Worm (Caenorhabditis elegans): ENCODE results near the gene clec-55.
A peak's percentile ranks its signal among the peaks of the same experiment; 100 is the strongest.

The clec-55 gene

ce11 chrV:14449397-14449796 lies 29.7 kb upstream of the clec-55 start, which contains the start of gene F23B12.7:
Gene F23B12.7, plus strand, starts transcription at chrV:14449697.
- TF ChIP-seq ceh-43 (GFP tag; optimal IDR thresholded peaks at IDR 0.05) (no peak), flh-1 (GFP tag; optimal IDR thresholded peaks at IDR 0.05) (no peak), pha-4 (tag; optimal IDR thresholded peaks at IDR 0.05) (no peak), tbx-8 (GFP tag; optimal IDR thresholded peaks at IDR 0.05) (no peak), nhr-12 (tag; optimal IDR thresholded peaks at IDR 0.05) (no peak), M03D4.4 (tag; optimal IDR thresholded peaks at IDR 0.05) (no peak), nhr-76 (tag; optimal IDR thresholded peaks at IDR 0.05) (no peak), cnd-1 (tag; optimal IDR thresholded peaks at IDR 0.05) (no peak), lin-13 (tag; optimal IDR thresholded peaks at IDR 0.05) (no peak), unc-39 (tag; optimal IDR thresholded peaks at IDR 0.05) (no peak), drap-1 (GFP tag; optimal IDR thresholded peaks at IDR 0.05) (no peak), ztf-11 (tag; optimal IDR thresholded peaks at IDR 0.05) (no peak), hlh-1 (tag; optimal IDR thresholded peaks at IDR 0.05) (no peak), mab-5 (tag; optimal IDR thresholded peaks at IDR 0.05) (no peak), elt-3 (tag; optimal IDR thresholded peaks at IDR 0.05) (no peak), sem-2 (GFP tag; optimal IDR thresholded peaks at IDR 0.05) (no peak), mep-1 (tag; optimal IDR thresholded peaks at IDR 0.05) (no peak), ceh-39 (tag; optimal IDR thresholded peaks at IDR 0.05) (no peak), lsy-2 (tag; optimal IDR thresholded peaks at IDR 0.05) (no peak), ham-2 (GFP tag; optimal IDR thresholded peaks at IDR 0.05) (no peak)

- no peak for TF ChIP-seq hlh-1 (tag; optimal IDR thresholded peaks at IDR 0.05)
- TF ChIP-seq lin-13 (tag; optimal IDR thresholded peaks at IDR 0.05) = peak; percentile 35
- no peak for TF ChIP-seq unc-62 (GFP tag; optimal IDR thresholded peaks at IDR 0.05)
These were observed 22.5 kb upstream of the clec-55 start, which contains the start of gene bmk-1 for ce11 chrV:14456626-14457025. Gene bmk-1, minus strand, starts transcription at chrV:14456984.

ce11 chrV:14457070-14457469 lies 22.0 kb upstream of the clec-55 start, which contains the start of gene coh-3:
Gene coh-3, plus strand, starts transcription at chrV:14457422.
- TF ChIP-seq nhr-12 (tag; optimal IDR thresholded peaks at IDR 0.05) = no peak
- no peak for TF ChIP-seq sem-2 (GFP tag; optimal IDR thresholded peaks at IDR 0.05)
- no peak for TF ChIP-seq unc-120 (tag; optimal IDR thresholded peaks at IDR 0.05; ENCODE audit: poor library complexity, severe bottlenecking)
- TF ChIP-seq blmp-1 (tag; optimal IDR thresholded peaks at IDR 0.05) = no peak
- no peak for TF ChIP-seq nhr-237 (tag; optimal IDR thresholded peaks at IDR 0.05)
- no peak for TF ChIP-seq sptf-1 (tag; optimal IDR thresholded peaks at IDR 0.05)
- TF ChIP-seq bed-3 (GFP tag; optimal IDR thresholded peaks at IDR 0.05) = no peak
- no peak for TF ChIP-seq unc-62 (GFP tag; optimal IDR thresholded peaks at IDR 0.05)
- TF ChIP-seq ceh-83 (GFP tag; optimal IDR thresholded peaks at IDR 0.05) = no peak

- TF ChIP-seq unc-120 (tag; optimal IDR thresholded peaks at IDR 0.05; ENCODE audit: poor library complexity, severe bottlenecking) (no peak), tbx-8 (GFP tag; optimal IDR thresholded peaks at IDR 0.05) (no peak), ces-1 (GFP tag; optimal IDR thresholded peaks at IDR 0.05) (no peak), elt-3 (tag; optimal IDR thresholded peaks at IDR 0.05) (no peak), nhr-2 (tag; optimal IDR thresholded peaks at IDR 0.05) (no peak), nhr-12 (tag; optimal IDR thresholded peaks at IDR 0.05) (no peak), unc-62 (GFP tag; optimal IDR thresholded peaks at IDR 0.05) (no peak), ceh-83 (GFP tag; optimal IDR thresholded peaks at IDR 0.05) (no peak), nhr-237 (tag; optimal IDR thresholded peaks at IDR 0.05) (no peak), M03D4.4 (tag; optimal IDR thresholded peaks at IDR 0.05) (no peak), ztf-11 (tag; optimal IDR thresholded peaks at IDR 0.05) (no peak), unc-39 (tag; optimal IDR thresholded peaks at IDR 0.05) (no peak), sem-2 (GFP tag; optimal IDR thresholded peaks at IDR 0.05) (no peak)
These were observed 19.0 kb upstream of the clec-55 start for ce11 chrV:14460122-14460521.

- TF ChIP-seq drap-1 (GFP tag; optimal IDR thresholded peaks at IDR 0.05) (no peak), hlh-1 (tag; optimal IDR thresholded peaks at IDR 0.05) (no peak), sem-2 (GFP tag; optimal IDR thresholded peaks at IDR 0.05) (no peak), mls-2 (tag; optimal IDR thresholded peaks at IDR 0.05) (no peak), M03D4.4 (tag; optimal IDR thresholded peaks at IDR 0.05) (no peak), unc-120 (tag; optimal IDR thresholded peaks at IDR 0.05; ENCODE audit: poor library complexity, severe bottlenecking) (no peak), ztf-11 (tag; optimal IDR thresholded peaks at IDR 0.05) (no peak), elt-1 (tag; optimal IDR thresholded peaks at IDR 0.05; ENCODE audit: borderline replicate concordance, insufficient read depth) (no peak), mep-1 (tag; optimal IDR thresholded peaks at IDR 0.05) (no peak), unc-62 (GFP tag; optimal IDR thresholded peaks at IDR 0.05) (no peak), ces-1 (GFP tag; optimal IDR thresholded peaks at IDR 0.05) (no peak), ceh-83 (GFP tag; optimal IDR thresholded peaks at IDR 0.05) (no peak), blmp-1 (tag; optimal IDR thresholded peaks at IDR 0.05) (no peak), ceh-39 (tag; optimal IDR thresholded peaks at IDR 0.05) (no peak)
These were observed 18.4 kb upstream of the clec-55 start, which contains the start of gene F08H9.2 for ce11 chrV:14460615-14461102. Gene F08H9.2, plus strand, starts transcription at chrV:14460665.
